Worm (Caenorhabditis elegans): Measurements from ENCODE around the gene W07G4.8.
A peak's percentile ranks its signal among the peaks of the same experiment; 100 is the strongest.

W07G4.8 gene

ce11 chrV:13046125-13047123 lies 2.9 kb downstream of the W07G4.8 start (continued):
- TF ChIP-seq dmd-9 (GFP tag; IDR thresholded peaks at IDR 0.05) (peak; percentile 34; the same call in 1 of the 2 replicates), nhr-102 (tag; optimal IDR thresholded peaks at IDR 0.05) (no peak), ztf-7 (tag; optimal IDR thresholded peaks at IDR 0.05) (no peak), hlh-30 (tag; optimal IDR thresholded peaks at IDR 0.05; ENCODE audit: insufficient read depth) (peak; percentile 6), nhr-28 (tag; optimal IDR thresholded peaks at IDR 0.05) (peak; percentile 50), nhr-76 (tag; optimal IDR thresholded peaks at IDR 0.05) (no peak), dve-1 (tag; optimal IDR thresholded peaks at IDR 0.05; ENCODE audit: insufficient read depth) (peak; percentile 62), F49E8.2 (tag; optimal IDR thresholded peaks at IDR 0.05; ENCODE audit: borderline replicate concordance) (no peak), unc-62 (GFP tag; optimal IDR thresholded peaks at IDR 0.05 in 1 of 2) (peak in 1 of 2 experiments; percentile 62), unc-62 (tag; optimal IDR thresholded peaks at IDR 0.05) (no peak), dmd-6 (GFP tag; IDR thresholded peaks at IDR 0.05) (peak; percentile 83), mep-1 (tag; optimal IDR thresholded peaks at IDR 0.05) (peak; percentile 50), aha-1 (tag) (peak; percentile 72)

ce11 chrV:13045017-13045416 lies 4.3 kb downstream of the W07G4.8 start:
- no peak for TF ChIP-seq lin-39 (tag; optimal IDR thresholded peaks at IDR 0.05)
- TF ChIP-seq aha-1 (tag), result peak; percentile 96
- no peak for TF ChIP-seq T20F7.1 (GFP tag; optimal IDR thresholded peaks at IDR 0.05)
- 0 out of 2 replicates have a peak, but pooled peaks have one; percentile 12 for TF ChIP-seq dmd-9 (GFP tag; IDR thresholded peaks at IDR 0.05)

- no peak for TF ChIP-seq ama-1 (optimal IDR thresholded peaks at IDR 0.05)
- 0 out of 2 replicates have a peak, but pooled peaks have one; percentile 13 for TF ChIP-seq D1046.2 (GFP tag; IDR thresholded peaks at IDR 0.05)
- peak; percentile 26 for TF ChIP-seq dve-1 (tag; optimal IDR thresholded peaks at IDR 0.05; ENCODE audit: insufficient read depth)
- peak; percentile 25; the same call in 1 of the 2 replicates for TF ChIP-seq lin-38 (GFP tag; IDR thresholded peaks at IDR 0.05)
- TF ChIP-seq nhr-28 (tag; optimal IDR thresholded peaks at IDR 0.05), result peak; percentile 50
- no peak for TF ChIP-seq mes-2 (tag; optimal IDR thresholded peaks at IDR 0.05; ENCODE audit: poor library complexity, severe bottlenecking)
- TF ChIP-seq nhr-76 (tag; optimal IDR thresholded peaks at IDR 0.05), result no peak
- TF ChIP-seq pqm-1 (tag; optimal IDR thresholded peaks at IDR 0.05), result peak; percentile 17
- peak; percentile 4 for TF ChIP-seq hlh-11 (tag; optimal IDR thresholded peaks at IDR 0.05)
Observed at ce11 chrV:13043832-13044521, 5.4 kb downstream of the W07G4.8 start.

ce11 chrV:13043195-13043762 lies 6.1 kb downstream of the W07G4.8 start, which contains the start of gene lap-2:
TSS of gene lap-2 (plus strand) at chrV:13043712.
- no peak for TF ChIP-seq nhr-237 (tag; optimal IDR thresholded peaks at IDR 0.05)
- peak in 1 of 2 experiments; percentile 32 for TF ChIP-seq unc-62 (GFP tag; optimal IDR thresholded peaks at IDR 0.05 in 1 of 2)
- TF ChIP-seq unc-62 (tag; optimal IDR thresholded peaks at IDR 0.05), result no peak
- peak; percentile 18 for TF ChIP-seq mes-2 (tag; optimal IDR thresholded peaks at IDR 0.05; ENCODE audit: poor library complexity, severe bottlenecking)
- no peak for TF ChIP-seq ceh-32 (tag; optimal IDR thresholded peaks at IDR 0.05; ENCODE audit: poor library complexity)
- TF ChIP-seq mdt-29 (GFP tag; IDR thresholded peaks at IDR 0.05), result 0 out of 2 replicates have a peak, but pooled peaks have one; percentile 44
- TF ChIP-seq dmd-9 (GFP tag; IDR thresholded peaks at IDR 0.05), result no peak
- TF ChIP-seq arid-1 (GFP tag; conservative IDR thresholded peaks at IDR 0.05), result no peak
- TF ChIP-seq gei-8 (GFP tag; optimal IDR thresholded peaks at IDR 0.05), result no peak
- no peak for TF ChIP-seq zip-2 (tag; optimal IDR thresholded peaks at IDR 0.05)
- no peak for TF ChIP-seq mdl-1 (tag; optimal IDR thresholded peaks at IDR 0.05)
- TF ChIP-seq snpc-1.2 (GFP tag; IDR thresholded peaks at IDR 0.05), result no peak
- TF ChIP-seq unc-130 (GFP tag; optimal IDR thresholded peaks at IDR 0.05), result no peak
- no peak for TF ChIP-seq ztf-11 (tag; optimal IDR thresholded peaks at IDR 0.05)
- no peak for TF ChIP-seq nhr-11 (tag; optimal IDR thresholded peaks at IDR 0.05)
- no peak for TF ChIP-seq Y48G9A.11 (GFP tag; IDR thresholded peaks at IDR 0.05)
- no peak for TF ChIP-seq zfp-3 (GFP tag; conservative IDR thresholded peaks at IDR 0.05)
- TF ChIP-seq ceh-20 (GFP tag; IDR thresholded peaks at IDR 0.05), result peak; percentile 93
- TF ChIP-seq rbr-2 (tag; optimal IDR thresholded peaks at IDR 0.05), result no peak
- no peak for TF ChIP-seq ces-1 (GFP tag; optimal IDR thresholded peaks at IDR 0.05)
- TF ChIP-seq dmd-6 (GFP tag; IDR thresholded peaks at IDR 0.05), result peak; percentile 98
- TF ChIP-seq lsy-2 (tag; optimal IDR thresholded peaks at IDR 0.05), result peak in 1 of 2 experiments; percentile 13
- TF ChIP-seq daf-19 (GFP tag; conservative IDR thresholded peaks at IDR 0.05), result no peak
- TF ChIP-seq dve-1 (tag; optimal IDR thresholded peaks at IDR 0.05; ENCODE audit: insufficient read depth), result peak; percentile 85
- no peak for TF ChIP-seq vab-7 (GFP tag; IDR thresholded peaks at IDR 0.05)
